Fruit fly (Drosophila melanogaster): ENCODE data around the gene CG42542.

CG42542 gene

dm6 chr3R:15213362-15213989 is 17.1 kb downstream of the CG42542 start, which contains the start of the genes CG6654 and CG4210:
Gene CG6654, minus strand, starts transcription at chr3R:15213658.
Gene CG4210, plus strand, starts transcription at chr3R:15213974.
- TF ChIP-seq OdsH (GFP tag; optimal IDR thresholded peaks at IDR 0.05) (no peak), usp (GFP tag; optimal IDR thresholded peaks at IDR 0.05) (no peak), h (GFP tag; optimal IDR thresholded peaks at IDR 0.05) (no peak), CG9705 (GFP tag; optimal IDR thresholded peaks at IDR 0.05) (peak; percentile 28), dl (GFP tag; optimal IDR thresholded peaks at IDR 0.05; ENCODE audit: insufficient read depth in 1 of 2, partially characterized antibody in 2 of 2) (no peak), Abd-B (GFP tag; optimal IDR thresholded peaks at IDR 0.05) (no peak), rgr (GFP tag; optimal IDR thresholded peaks at IDR 0.05) (no peak), jim (GFP tag; optimal IDR thresholded peaks at IDR 0.05) (no peak), Sp1 (GFP tag; optimal IDR thresholded peaks at IDR 0.05) (peak; percentile 27), HLH106 (tag; optimal IDR thresholded peaks at IDR 0.05) (peak; percentile 69), dsf (GFP tag; optimal IDR thresholded peaks at IDR 0.05; ENCODE audit: borderline replicate concordance) (no peak), woc (GFP tag; optimal IDR thresholded peaks at IDR 0.05) (peak; percentile 71), Rel (GFP tag; optimal IDR thresholded peaks at IDR 0.05) (no peak), Rel (tag; optimal IDR thresholded peaks at IDR 0.05) (peak; percentile 54), br (GFP tag; optimal IDR thresholded peaks at IDR 0.05) (no peak), Myc (optimal IDR thresholded peaks at IDR 0.05) (no peak), Dfd (GFP tag; optimal IDR thresholded peaks at IDR 0.05) (no peak), CG32264 (GFP tag; optimal IDR thresholded peaks at IDR 0.05) (no peak), N (GFP tag; optimal IDR thresholded peaks at IDR 0.05) (no peak), GATAd (GFP tag; optimal IDR thresholded peaks at IDR 0.05) (no peak), psq (GFP tag; optimal IDR thresholded peaks at IDR 0.05) (no peak), dmrt93B (GFP tag; optimal IDR thresholded peaks at IDR 0.05) (no peak)

- TF ChIP-seq Dfd (GFP tag; optimal IDR thresholded peaks at IDR 0.05) (no peak), OdsH (GFP tag; optimal IDR thresholded peaks at IDR 0.05) (peak; percentile 62), woc (GFP tag; optimal IDR thresholded peaks at IDR 0.05) (no peak), rgr (GFP tag; optimal IDR thresholded peaks at IDR 0.05) (peak; percentile 71), CG32264 (GFP tag; optimal IDR thresholded peaks at IDR 0.05) (peak; percentile 83), dsf (GFP tag; optimal IDR thresholded peaks at IDR 0.05; ENCODE audit: borderline replicate concordance) (no peak), br (GFP tag; optimal IDR thresholded peaks at IDR 0.05) (no peak), h (GFP tag; optimal IDR thresholded peaks at IDR 0.05) (peak; percentile 95), Mio (GFP tag; optimal IDR thresholded peaks at IDR 0.05) (peak; percentile 41), ey (GFP tag; optimal IDR thresholded peaks at IDR 0.05) (peak; percentile 77), GATAd (GFP tag; optimal IDR thresholded peaks at IDR 0.05) (peak; percentile 9), foxo (GFP tag; optimal IDR thresholded peaks at IDR 0.05) (peak; percentile 28 to 94), sv (GFP tag; optimal IDR thresholded peaks at IDR 0.05) (peak; percentile 63), CG9705 (GFP tag; optimal IDR thresholded peaks at IDR 0.05) (peak; percentile 72), HLH106 (tag; optimal IDR thresholded peaks at IDR 0.05) (peak; percentile 94), Rel (GFP tag; optimal IDR thresholded peaks at IDR 0.05) (no peak), Rel (tag; optimal IDR thresholded peaks at IDR 0.05) (peak; percentile 74), Hr78 (GFP tag; optimal IDR thresholded peaks at IDR 0.05) (no peak), Sp1 (GFP tag; optimal IDR thresholded peaks at IDR 0.05) (peak; percentile 75), Myc (optimal IDR thresholded peaks at IDR 0.05) (no peak), psq (GFP tag; optimal IDR thresholded peaks at IDR 0.05) (peak; percentile 67)
Measured at dm6 chr3R:15218824-15219576, 22.6 kb downstream of the CG42542 start, which contains the start of the genes SIDL and CG12241. Gene SIDL, minus strand, starts transcription at chr3R:15218874. Gene CG12241, plus strand, starts transcription at chr3R:15219256.

DNA sequence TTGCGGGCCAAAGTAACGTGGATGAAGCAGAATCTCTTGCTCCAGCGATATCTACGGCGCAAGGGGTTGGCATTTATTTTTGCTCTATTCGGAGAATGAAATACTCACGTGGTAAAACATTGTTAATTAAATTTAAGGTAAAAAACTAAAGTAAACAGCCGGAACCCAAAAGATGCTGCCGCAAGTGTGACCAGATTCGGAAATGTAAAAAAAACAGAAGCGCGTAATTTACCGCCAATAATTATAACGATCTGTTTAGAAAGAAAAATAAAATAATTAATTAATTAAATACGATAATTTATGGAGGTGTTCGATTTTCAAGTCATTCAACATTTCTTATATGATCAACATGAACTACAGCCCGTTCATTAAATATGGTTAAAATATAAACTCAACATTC is 26.6 kb downstream of the CG42542 start, which contains the start of gene Polr2G:
Polr2G (minus strand) TSS at position 208 of the 400 bp plus-strand sequence.
- TF ChIP-seq woc (GFP tag; optimal IDR thresholded peaks at IDR 0.05) (no peak), tai (GFP tag; optimal IDR thresholded peaks at IDR 0.05) (no peak), Dif (GFP tag; optimal IDR thresholded peaks at IDR 0.05; ENCODE audit: partially characterized antibody) (no peak), psq (GFP tag; optimal IDR thresholded peaks at IDR 0.05) (no peak), Hnf4 (GFP tag; optimal IDR thresholded peaks at IDR 0.05) (no peak), Hr78 (GFP tag; optimal IDR thresholded peaks at IDR 0.05) (no peak), pan (optimal IDR thresholded peaks at IDR 0.05) (no peak), foxo (GFP tag; optimal IDR thresholded peaks at IDR 0.05) (no peak), HLH106 (tag; optimal IDR thresholded peaks at IDR 0.05) (no peak)

dm6 chr3R:15225279-15225730 is 28.9 kb downstream of the CG42542 start, which contains the start of the genes CG31344 and Caf1-55:
Gene CG31344, minus strand, starts transcription at chr3R:15225329.
Gene Caf1-55, plus strand, starts transcription at chr3R:15225576.
- TF ChIP-seq br (GFP tag; optimal IDR thresholded peaks at IDR 0.05): no peak
- TF ChIP-seq Hr83 (GFP tag; optimal IDR thresholded peaks at IDR 0.05; ENCODE audit: poor library complexity, severe bottlenecking): no peak
- peak; percentile 50 for TF ChIP-seq Jra (GFP tag; optimal IDR thresholded peaks at IDR 0.05)
- no peak for TF ChIP-seq Rel (GFP tag; optimal IDR thresholded peaks at IDR 0.05)
- TF ChIP-seq Rel (tag; optimal IDR thresholded peaks at IDR 0.05): peak; percentile 70
- peak; percentile 10 for TF ChIP-seq ey (GFP tag; optimal IDR thresholded peaks at IDR 0.05)
- TF ChIP-seq dsf (GFP tag; optimal IDR thresholded peaks at IDR 0.05; ENCODE audit: borderline replicate concordance): peak; percentile 19

Measured in whole organism, wandering third instar larva.